Worm (Caenorhabditis elegans) whole organism, midembryonic: ENCODE results near the gene ZC204.6.
"Not testable (repeated sequence)": the region's sequence is repeated elsewhere in the genome, so short reads cannot be mapped to it uniquely, and the experiment has no call there.

Experiments
- klf-2 ChIP-seq: fragments of 200-800 bp; sonication (Bioruptor generic); conservative IDR thresholded peaks from 2 replicates; pipeline ENCODE4 v1.3.6; 2022; ENCODE audit warnings: missing genetic modification reagents, missing genetic modification characterization, missing compliant biosample characterization
- tab-1 ChIP-seq: fragments of 200-800 bp; sonication (Bioruptor generic); IDR thresholded peaks from 2 replicates; pipeline ENCODE4 v1.3.6; 2022; ENCODE audit warnings: missing genetic modification characterization, missing compliant biosample characterization
- ztf-23 ChIP-seq: fragments of 200-800 bp; sonication (Bioruptor generic); IDR thresholded peaks from 2 replicates; pipeline ENCODE4 v1.3.6; 2022; ENCODE audit warnings: missing genetic modification reagents, missing genetic modification characterization, missing compliant biosample characterization
- ztf-29 ChIP-seq: fragments of 200-800 bp; sonication (Bioruptor generic); IDR thresholded peaks from 2 replicates; pipeline ENCODE4 v1.3.6; 2022; ENCODE audit warnings: missing genetic modification reagents, missing genetic modification characterization, missing compliant biosample characterization

- TF ChIP-seq klf-2 (GFP tag; lab: Robert Waterston, UW); ztf-23 (GFP tag; lab: Robert Waterston, UW); ztf-29; tab-1 (GFP tag; lab: Robert Waterston, UW): not testable (repeated sequence)
These were observed 8.2 kb downstream of the ZC204.6 start, which contains the start of gene srg-20 for ce11 chrII:1636392-1636791.
